Fruit fly (Drosophila melanogaster) whole organism, prepupa: ENCODE results near the gene CG2126.

Experiments
- CG15336 ChIP-seq: fragments of 200-800 bp; sonication (Bioruptor generic); IDR thresholded peaks from 2 replicates; pipeline ENCODE4 v1.3.6; 2022; ENCODE audit warnings: missing biosample characterization, missing genetic modification characterization
- CG34406 ChIP-seq: fragments of 200-800 bp; sonication (Bioruptor generic); optimal IDR thresholded peaks from 3 replicates; lab custom pipeline; 2016; ENCODE audit warnings: missing biosample characterization, missing genetic modification characterization
- CG8632 ChIP-seq: fragments of 200-800 bp; sonication (Bioruptor generic); optimal IDR thresholded peaks from 3 replicates; lab custom pipeline; 2016; ENCODE audit warnings: missing biosample characterization, missing genetic modification characterization
- CG9139 ChIP-seq: fragments of 200-800 bp; sonication (Bioruptor generic); optimal IDR thresholded peaks from 3 replicates; lab custom pipeline; 2017; ENCODE audit warnings: missing biosample characterization, mild to moderate bottlenecking, missing genetic modification characterization
- Smox ChIP-seq: fragments of 200-800 bp; sonication (Bioruptor generic); optimal IDR thresholded peaks from 3 replicates; lab custom pipeline; 2016; ENCODE audit warnings: missing biosample characterization, missing genetic modification characterization
- Sox14 ChIP-seq: fragments of 200-800 bp; sonication (Bioruptor generic); optimal IDR thresholded peaks from 3 replicates; lab custom pipeline; 2016; ENCODE audit warnings: missing biosample characterization, missing genetic modification characterization
- Sox15 ChIP-seq: fragments of 200-800 bp; sonication (Bioruptor generic); optimal IDR thresholded peaks from 3 replicates; lab custom pipeline; 2016; ENCODE audit warnings: missing biosample characterization, missing genetic modification characterization
- cyc ChIP-seq: fragments of 200-800 bp; sonication (Bioruptor generic); optimal IDR thresholded peaks from 3 replicates; lab custom pipeline; 2016; ENCODE audit warnings: missing biosample characterization, missing genetic modification characterization
- dac ChIP-seq: fragments of 200-800 bp; sonication (Bioruptor generic); optimal IDR thresholded peaks from 2 replicates; lab custom pipeline; 2017; ENCODE audit warnings: missing biosample characterization, mild to moderate bottlenecking, missing genetic modification characterization
- fd85E ChIP-seq: fragments of 200-800 bp; sonication (Bioruptor generic); optimal IDR thresholded peaks from 3 replicates; lab custom pipeline; 2016; ENCODE audit warnings: missing biosample characterization, missing genetic modification characterization
- fkh ChIP-seq: fragments of 200-800 bp; sonication (Bioruptor generic); optimal IDR thresholded peaks from 3 replicates; lab custom pipeline; 2017; ENCODE audit warnings: missing biosample characterization, mild to moderate bottlenecking, missing genetic modification characterization, moderate library complexity
- net ChIP-seq: fragments of 200-800 bp; sonication (Bioruptor generic); optimal IDR thresholded peaks from 3 replicates; lab custom pipeline; 2016; ENCODE audit warnings: missing biosample characterization, missing genetic modification characterization

DNA sequence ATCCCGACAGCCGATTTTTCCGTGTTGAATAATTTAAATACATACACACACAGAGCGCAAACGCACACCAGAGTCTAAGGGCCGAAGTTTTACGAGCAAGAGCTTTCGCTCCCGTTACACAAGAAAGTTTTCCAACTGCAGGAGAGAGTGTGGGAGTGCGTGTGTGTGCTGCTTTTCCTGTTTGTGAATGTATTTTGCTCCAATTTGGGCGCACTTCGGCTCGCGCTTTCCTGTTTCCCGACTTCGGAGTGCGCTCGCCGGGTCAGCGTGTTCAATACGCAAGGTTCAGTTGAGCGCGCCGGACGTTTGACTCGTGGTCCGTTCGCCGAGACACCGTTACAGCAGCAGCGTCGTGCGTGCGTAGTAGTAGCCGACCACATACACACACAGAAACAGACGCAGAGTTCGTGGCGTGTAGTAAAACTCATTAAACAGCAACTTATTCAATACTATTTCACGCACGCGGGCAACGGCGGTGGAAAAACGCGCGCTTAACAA, 49.2 kb upstream of the CG2126 start:
- TF ChIP-seq cyc (no peak), CG8632 (GFP tag; lab: Kevin White, UChicago) (no peak), CG34406 (GFP tag; lab: Kevin White, UChicago) (no peak), Sox15 (GFP tag; lab: Kevin White, UChicago) (no peak), Smox (GFP tag; lab: Kevin White, UChicago) (no peak), fkh (no peak), CG15336 (GFP tag; lab: Robert Waterston, UW) (no peak), CG9139 (GFP tag; lab: Kevin White, UChicago) (no peak), Sox14 (no peak), fd85E (GFP tag; lab: Kevin White, UChicago) (no peak), net (GFP tag; lab: Kevin White, UChicago) (no peak), dac (no peak)
